Worm (Caenorhabditis elegans): Measurements from ENCODE around the gene cid-1.
"Not testable (repeated sequence)": the region's sequence is repeated elsewhere in the genome, so short reads cannot be mapped to it uniquely, and the experiment has no call there.

ce11 chrIII:5211137-5211648 lies 37.5 kb downstream of the cid-1 start:
- not testable (repeated sequence) for TF ChIP-seq ama-1 (optimal IDR thresholded peaks at IDR 0.05); lin-11 (tag; optimal IDR thresholded peaks at IDR 0.05)
- TF ChIP-seq fos-1 (tag; optimal IDR thresholded peaks at IDR 0.05) = peak; percentile 63

Data from whole organism, L2 larva.